Fruit fly (Drosophila melanogaster): Measurements from ENCODE around the gene CG4751.

Gene CG4751

dm6 chr2L:11100516-11101061 is 29.9 kb upstream of the CG4751 start, which contains the start of gene Ge-1 (continued):
- TF ChIP-seq Opbp (GFP tag; IDR thresholded peaks at IDR 0.05; ENCODE audit: partially characterized antibody) (peak; percentile 53; the same call in 2 of the 3 replicates), Ets97D (GFP tag; optimal IDR thresholded peaks at IDR 0.05) (peak; percentile 26), ranshi (GFP tag; IDR thresholded peaks at IDR 0.05) (no peak), gfzf (GFP tag; optimal IDR thresholded peaks at IDR 0.05) (peak; percentile 2), crp (GFP tag; optimal IDR thresholded peaks at IDR 0.05) (peak in 1 of 2 experiments; percentile 4), Adf1 (GFP tag; IDR thresholded peaks at IDR 0.05) (peak; percentile 15; the same call in 1 of the 2 replicates), sqz (GFP tag; optimal IDR thresholded peaks at IDR 0.05) (peak; percentile 80), H2.0 (GFP tag; IDR thresholded peaks at IDR 0.05) (no peak), ash1 (GFP tag; optimal IDR thresholded peaks at IDR 0.05) (no peak), slbo (GFP tag; IDR thresholded peaks at IDR 0.05) (no peak), fd3F (GFP tag; optimal IDR thresholded peaks at IDR 0.05) (no peak), NFAT (GFP tag; IDR thresholded peaks at IDR 0.05) (0 out of 2 replicates have a peak, but pooled peaks have one; percentile 28), ab (GFP tag; optimal IDR thresholded peaks at IDR 0.05) (no peak), Atf6 (GFP tag; IDR thresholded peaks at IDR 0.05) (0 out of 2 replicates have a peak, but pooled peaks have one; percentile 9), CG8089 (GFP tag; optimal IDR thresholded peaks at IDR 0.05) (no peak), en (GFP tag; optimal IDR thresholded peaks at IDR 0.05) (no peak), CG31224 (GFP tag; IDR thresholded peaks at IDR 0.05) (no peak), chn (GFP tag; optimal IDR thresholded peaks at IDR 0.05) (no peak), CG4730 (GFP tag; IDR thresholded peaks at IDR 0.05) (no peak), unc-4 (GFP tag; IDR thresholded peaks at IDR 0.05; ENCODE audit: partially characterized antibody) (peak; percentile 49; the same call in 1 of the 2 replicates), Scr (GFP tag; IDR thresholded peaks at IDR 0.05; ENCODE audit: partially characterized antibody) (peak; percentile 60), h (optimal IDR thresholded peaks at IDR 0.05) (no peak), CG11695 (GFP tag; IDR thresholded peaks at IDR 0.05) (no peak)

dm6 chr2L:11105320-11105719 is 25.2 kb upstream of the CG4751 start:
- TF ChIP-seq bsh (GFP tag; optimal IDR thresholded peaks at IDR 0.05) (no peak), prd (optimal IDR thresholded peaks at IDR 0.05) (peak in 1 of 2 experiments; percentile 12), prd (GFP tag; IDR thresholded peaks at IDR 0.05) (no peak), Med (GFP tag) (peak; percentile 61), nerfin-2 (GFP tag; IDR thresholded peaks at IDR 0.05; ENCODE audit: partially characterized antibody) (no peak), Antp (GFP tag; optimal IDR thresholded peaks at IDR 0.05) (no peak)

- TF ChIP-seq Lhr (GFP tag; optimal IDR thresholded peaks at IDR 0.05) = peak; percentile 96
- peak; percentile 94 for TF ChIP-seq btn (GFP tag; optimal IDR thresholded peaks at IDR 0.05)
- peak; percentile 97 for TF ChIP-seq slp2 (GFP tag; optimal IDR thresholded peaks at IDR 0.05)
- peak; percentile 97 for TF ChIP-seq CG6854 (GFP tag; optimal IDR thresholded peaks at IDR 0.05)
- peak; percentile 97 for TF ChIP-seq CG2875 (GFP tag; optimal IDR thresholded peaks at IDR 0.05)
- TF ChIP-seq Sry-δ (GFP tag; optimal IDR thresholded peaks at IDR 0.05) = peak; percentile 83
- peak; percentile 92 for TF ChIP-seq CG4282 (GFP tag; optimal IDR thresholded peaks at IDR 0.05)
- TF ChIP-seq prd (optimal IDR thresholded peaks at IDR 0.05) = no peak
- peak; percentile 100 for TF ChIP-seq prd (GFP tag; IDR thresholded peaks at IDR 0.05)
- peak; percentile 90 for TF ChIP-seq Jarid2 (GFP tag; optimal IDR thresholded peaks at IDR 0.05)
- no peak for TF ChIP-seq CG8478 (optimal IDR thresholded peaks at IDR 0.05)
- peak; percentile 57 for TF ChIP-seq ash1 (GFP tag; optimal IDR thresholded peaks at IDR 0.05)
- peak in 1 of 2 experiments; percentile 95 for TF ChIP-seq Eip74EF (GFP tag; optimal IDR thresholded peaks at IDR 0.05)
- peak; percentile 97 for TF ChIP-seq CG12744 (GFP tag; optimal IDR thresholded peaks at IDR 0.05)
- TF ChIP-seq CG12659 (GFP tag; optimal IDR thresholded peaks at IDR 0.05) = peak; percentile 99
- peak; percentile 87 for TF ChIP-seq exex (tag; optimal IDR thresholded peaks at IDR 0.05)
- peak; percentile 95 for TF ChIP-seq psq (GFP tag; optimal IDR thresholded peaks at IDR 0.05)
- peak; percentile 63 for TF ChIP-seq Kr (GFP tag; optimal IDR thresholded peaks at IDR 0.05)
- TF ChIP-seq sob (GFP tag; IDR thresholded peaks at IDR 0.05) = peak; percentile 99
- peak; percentile 29 to 78 for TF ChIP-seq insv (GFP tag; optimal IDR thresholded peaks at IDR 0.05)
- TF ChIP-seq her (GFP tag; optimal IDR thresholded peaks at IDR 0.05) = peak; percentile 88
- peak; percentile 97 for TF ChIP-seq trem (tag; optimal IDR thresholded peaks at IDR 0.05)
- TF ChIP-seq CG2202 (tag; optimal IDR thresholded peaks at IDR 0.05) = peak; percentile 97
These were observed 24.0 kb upstream of the CG4751 start, which contains the start of gene Reps for dm6 chr2L:11106562-11106962. TSS of gene Reps (minus strand) at chr2L:11106645.

Measured in whole organism, embryonic.